Worm (Caenorhabditis elegans) whole organism, young adult: Measurements from ENCODE around the gene dnj-1.
A peak's percentile ranks its signal among the peaks of the same experiment; 100 is the strongest.

Source experiments
- B0035.1 ChIP-seq: sonication (generic microtip); optimal IDR thresholded peaks from 2 replicates; lab custom pipeline; 2016; ENCODE audit warnings: missing genetic modification characterization, mild to moderate bottlenecking, missing compliant biosample characterization, missing genotype, missing genetic modification reagents
- B0336.3 ChIP-seq: fragments of 200-800 bp; sonication (Bioruptor generic); IDR thresholded peaks from 2 replicates; pipeline ENCODE4 v1.3.6; 2022; ENCODE audit warnings: missing genetic modification characterization, missing compliant biosample characterization
- F37B4.10 ChIP-seq: fragments of 200-800 bp; sonication (Bioruptor generic); IDR thresholded peaks from 2 replicates; pipeline ENCODE4 v1.3.6; 2022; ENCODE audit warnings: missing genetic modification characterization, missing compliant biosample characterization
- K11D2.4 ChIP-seq: fragments of 200-800 bp; sonication (Bioruptor generic); IDR thresholded peaks from 2 replicates; pipeline ENCODE4 v1.3.6; 2022; ENCODE audit warnings: missing genetic modification reagents, missing genetic modification characterization, missing compliant biosample characterization
- ZK185.1 ChIP-seq: sonication (generic microtip); optimal IDR thresholded peaks from 2 replicates; lab custom pipeline; 2016; ENCODE audit warnings: mild to moderate bottlenecking, missing genetic modification characterization, missing compliant biosample characterization; ENCODE audit not compliant: poor library complexity, severe bottlenecking
- akir-1 ChIP-seq: fragments of 200-800 bp; sonication (Bioruptor generic); optimal IDR thresholded peaks from 2 replicates; lab custom pipeline; 2018; ENCODE audit warnings: mild to moderate bottlenecking, missing genetic modification characterization, moderate library complexity, missing compliant biosample characterization
- atf-7 ChIP-seq: sonication (generic microtip); optimal IDR thresholded peaks from 2 replicates; lab custom pipeline; 2017; ENCODE audit warnings: mild to moderate bottlenecking, missing genetic modification characterization, missing compliant biosample characterization
- attf-5 ChIP-seq: fragments of 200-800 bp; sonication (Bioruptor generic); optimal IDR thresholded peaks from 2 replicates; lab custom pipeline; 2018; ENCODE audit warnings: mild to moderate bottlenecking, missing genetic modification characterization, missing compliant biosample characterization
- cebp-1 ChIP-seq, 2 experiments: fragments of 200-800 bp in 1 of 2; sonication (Bioruptor generic) in 1 of 2; sonication (generic microtip) in 1 of 2; IDR thresholded peaks in 1 of 2; optimal IDR thresholded peaks in 1 of 2; 2 replicates each; pipeline versions ENCODE4 v1.3.6 to Lab custom; 2017 to 2022; ENCODE audit warnings: missing compliant biosample characterization in 2 of 2, missing genetic modification characterization in 2 of 2, mild to moderate bottlenecking in 1 of 2, missing genetic modification reagents in 1 of 2, moderate library complexity in 1 of 2
- ceh-100 ChIP-seq: fragments of 200-800 bp; sonication (Bioruptor generic); IDR thresholded peaks from 2 replicates; pipeline ENCODE4 v1.3.6; 2022; ENCODE audit warnings: missing genetic modification reagents, missing genetic modification characterization, missing compliant biosample characterization
- ceh-79 ChIP-seq: sonication (generic microtip); optimal IDR thresholded peaks from 2 replicates; lab custom pipeline; 2017; ENCODE audit warnings: mild to moderate bottlenecking, missing genetic modification characterization, missing compliant biosample characterization
- dox-1 ChIP-seq: fragments of 200-800 bp; sonication (Bioruptor generic); IDR thresholded peaks from 2 replicates; pipeline ENCODE4 v1.3.6; 2022; ENCODE audit warnings: missing genetic modification reagents, missing genetic modification characterization, missing compliant biosample characterization
- egl-44 ChIP-seq: fragments of 200-800 bp; sonication (Bioruptor generic); IDR thresholded peaks from 2 replicates; pipeline ENCODE4 v1.3.6; 2022; ENCODE audit warnings: missing genetic modification reagents, missing genetic modification characterization, missing compliant biosample characterization
- egrh-3 ChIP-seq: fragments of 200-800 bp; sonication (Bioruptor generic); IDR thresholded peaks from 2 replicates; pipeline ENCODE4 v1.3.6; 2022; ENCODE audit warnings: missing genetic modification reagents, missing genetic modification characterization, missing compliant biosample characterization
- ekl-4 ChIP-seq: fragments of 200-800 bp; sonication (Bioruptor generic); IDR thresholded peaks from 2 replicates; pipeline ENCODE4 v1.3.6; 2022; ENCODE audit warnings: missing genetic modification reagents, missing genetic modification characterization, missing compliant biosample characterization
- ets-4 ChIP-seq: fragments of 200-800 bp; sonication (Bioruptor generic); optimal IDR thresholded peaks from 2 replicates; lab custom pipeline; 2018; ENCODE audit warnings: mild to moderate bottlenecking, missing genetic modification characterization, missing compliant biosample characterization
- hlh-26 ChIP-seq: fragments of 200-800 bp; sonication (Bioruptor generic); conservative IDR thresholded peaks from 2 replicates; pipeline ENCODE4 v1.3.6; 2022; ENCODE audit warnings: missing genetic modification reagents, missing genetic modification characterization, missing compliant biosample characterization
- hmg-20 ChIP-seq: fragments of 200-800 bp; sonication (Bioruptor generic); IDR thresholded peaks from 2 replicates; pipeline ENCODE4 v1.3.6; 2022; ENCODE audit warnings: missing genetic modification reagents, missing genetic modification characterization, missing compliant biosample characterization
- hrde-1 ChIP-seq: sonication (generic microtip); optimal IDR thresholded peaks from 2 replicates; lab custom pipeline; 2016; ENCODE audit warnings: missing genetic modification characterization, mild to moderate bottlenecking, missing compliant biosample characterization, moderate library complexity, missing genotype, missing genetic modification reagents, borderline replicate concordance
- lsl-1 ChIP-seq: fragments of 200-800 bp; sonication (Bioruptor generic); optimal IDR thresholded peaks from 2 replicates; lab custom pipeline; 2018; ENCODE audit warnings: mild to moderate bottlenecking, missing genetic modification characterization, moderate library complexity, missing compliant biosample characterization
- madf-10 ChIP-seq: sonication (generic microtip); optimal IDR thresholded peaks from 2 replicates; lab custom pipeline; 2016; ENCODE audit warnings: mild to moderate bottlenecking, missing genetic modification characterization, missing compliant biosample characterization
- mel-28 ChIP-seq: sonication (generic microtip); optimal IDR thresholded peaks from 2 replicates; lab custom pipeline; 2016; ENCODE audit warnings: borderline replicate concordance, mild to moderate bottlenecking, missing genetic modification characterization, missing compliant biosample characterization
- nhr-80 ChIP-seq: sonication (generic microtip); optimal IDR thresholded peaks from 2 replicates; lab custom pipeline; 2016; ENCODE audit warnings: missing genetic modification characterization, missing compliant biosample characterization
- nhr-90 ChIP-seq: sonication (generic microtip); optimal IDR thresholded peaks from 2 replicates; lab custom pipeline; 2016; ENCODE audit warnings: missing genotype, mild to moderate bottlenecking, missing genetic modification characterization, missing compliant biosample characterization
- snpc-1.1 ChIP-seq: sonication (generic microtip); optimal IDR thresholded peaks from 2 replicates; lab custom pipeline; 2017; ENCODE audit warnings: missing genetic modification characterization, mild to moderate bottlenecking, missing compliant biosample characterization, antibody characterized with exemption, moderate library complexity, missing genotype, missing genetic modification reagents; ENCODE audit not compliant: insufficient read depth
- snpc-3.4 ChIP-seq: sonication (generic microtip); optimal IDR thresholded peaks from 2 replicates; lab custom pipeline; 2017; ENCODE audit warnings: missing genetic modification characterization, mild to moderate bottlenecking, missing compliant biosample characterization, antibody characterized with exemption, moderate library complexity, missing genotype, missing genetic modification reagents
- tbp1 ChIP-seq: fragments of 200-800 bp; sonication (Bioruptor generic); optimal IDR thresholded peaks from 2 replicates; lab custom pipeline; 2018; ENCODE audit warnings: mild to moderate bottlenecking, missing genetic modification characterization, missing compliant biosample characterization
- zim-3 ChIP-seq: sonication (generic microtip); optimal IDR thresholded peaks from 2 replicates; lab custom pipeline; 2017; ENCODE audit warnings: mild to moderate bottlenecking, missing genetic modification characterization, moderate library complexity, missing compliant biosample characterization
- ztf-25 ChIP-seq: fragments of 200-800 bp; sonication (Bioruptor generic); IDR thresholded peaks from 2 replicates; pipeline ENCODE4 v1.3.6; 2022; ENCODE audit warnings: missing genetic modification reagents, missing genetic modification characterization, missing compliant biosample characterization
- ztf-26 ChIP-seq: sonication (generic microtip); optimal IDR thresholded peaks from 2 replicates; lab custom pipeline; 2017; ENCODE audit warnings: missing genetic modification characterization, missing compliant biosample characterization
- ztf-3 ChIP-seq: fragments of 200-800 bp; sonication (Bioruptor generic); optimal IDR thresholded peaks from 2 replicates; lab custom pipeline; 2018; ENCODE audit warnings: mild to moderate bottlenecking, missing genetic modification characterization, missing compliant biosample characterization

Gene dnj-1

DNA sequence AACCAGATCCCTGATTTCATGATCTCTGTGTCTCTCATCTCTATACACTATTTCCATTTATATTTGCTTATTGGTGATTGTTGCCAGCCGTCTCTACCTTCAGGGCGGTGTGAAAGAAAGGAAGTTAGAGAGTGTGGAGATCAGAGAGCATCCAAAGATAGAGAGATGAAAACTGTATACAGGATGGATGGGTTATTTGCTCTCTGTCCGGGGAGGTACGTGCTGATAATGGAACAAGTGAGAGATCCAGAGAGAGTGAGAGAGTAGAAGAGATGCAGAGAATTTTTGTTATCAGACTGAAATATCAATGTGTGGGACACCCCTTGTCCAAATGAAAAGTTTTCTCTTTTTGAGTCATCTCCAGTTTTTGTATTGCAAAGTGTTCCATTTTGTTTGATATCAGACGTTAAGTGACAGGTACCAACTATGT is 14.7 kb upstream of the dnj-1 start (continued):
- TF ChIP-seq nhr-80 (tag; lab: Kevin White, UChicago): peak; percentile 98
- peak; percentile 50 for TF ChIP-seq nhr-90

ce11 chrIV:11285239-11285638 is 13.6 kb upstream of the dnj-1 start:
- TF ChIP-seq cebp-1 (GFP tag; IDR thresholded peaks at IDR 0.05; lab: Robert Waterston, UW) (peak; percentile 51; the same call in 1 of the 2 replicates), cebp-1 (tag; optimal IDR thresholded peaks at IDR 0.05; lab: Kevin White, UChicago) (peak; percentile 69), attf-5 (GFP tag; lab: Kevin White, UChicago) (no peak), hrde-1 (tag; lab: Kevin White, UChicago) (no peak), hlh-26 (GFP tag; lab: Robert Waterston, UW) (no peak)

DNA sequence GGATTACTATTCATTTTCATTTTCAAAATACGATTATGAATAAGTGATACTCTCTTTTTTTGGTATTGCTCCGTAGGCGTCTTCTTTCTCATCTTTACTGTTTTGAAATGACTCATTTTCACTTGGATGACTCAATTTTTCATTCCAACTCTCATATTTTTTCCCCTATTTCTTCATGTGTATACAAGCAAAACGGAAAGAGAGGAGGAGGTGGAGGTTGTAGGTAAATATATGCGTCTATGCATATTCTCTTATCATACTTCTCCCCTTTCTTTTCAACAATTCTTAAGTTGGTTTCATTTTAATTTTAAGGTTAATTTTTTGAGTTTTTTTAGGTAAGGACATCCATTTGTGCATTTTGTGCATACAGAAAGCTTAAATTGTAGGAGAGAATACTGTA is 12.7 kb upstream of the dnj-1 start:
- TF ChIP-seq ztf-25: no peak
- TF ChIP-seq hmg-20 (GFP tag; lab: Robert Waterston, UW): no peak
- no peak for TF ChIP-seq ztf-3 (GFP tag; lab: Kevin White, UChicago)
- TF ChIP-seq K11D2.4: no peak
- no peak for TF ChIP-seq B0336.3 (GFP tag; lab: Robert Waterston, UW)
- no peak for TF ChIP-seq madf-10 (tag; lab: Kevin White, UChicago)
- TF ChIP-seq ztf-26 (tag; lab: Kevin White, UChicago): no peak
- TF ChIP-seq atf-7 (tag; lab: Kevin White, UChicago): no peak
- TF ChIP-seq ets-4 (GFP tag; lab: Kevin White, UChicago): no peak
- no peak for TF ChIP-seq lsl-1 (GFP tag; lab: Kevin White, UChicago)
- TF ChIP-seq egl-44 (GFP tag; lab: Robert Waterston, UW): no peak
- TF ChIP-seq ceh-100: no peak
- TF ChIP-seq ZK185.1 (tag; lab: Kevin White, UChicago): no peak

DNA sequence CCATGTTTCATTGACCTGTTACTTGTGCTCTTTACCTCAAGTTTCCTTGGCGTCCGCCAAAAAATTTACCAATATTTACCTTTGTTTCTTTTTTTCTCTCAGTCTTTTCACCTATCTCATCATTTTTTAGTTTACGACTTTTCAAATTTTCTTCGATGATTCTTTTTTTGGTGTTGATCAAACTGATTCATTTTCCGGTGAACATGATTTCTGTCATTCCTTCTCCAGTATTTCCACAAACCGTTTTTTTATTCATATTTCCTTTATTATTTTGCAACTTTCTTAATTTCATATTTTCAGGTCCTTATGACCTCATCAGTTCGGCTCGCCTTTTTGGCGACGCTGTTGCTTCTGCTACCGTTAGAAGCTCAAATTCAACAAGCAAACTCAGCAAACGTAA is 11.3 kb upstream of the dnj-1 start, which contains the start of gene F54D1.6:
TSS of gene F54D1.6 (plus strand) at position 301 of the 400 bp plus-strand sequence.
- TF ChIP-seq snpc-1.1 (no peak), F37B4.10 (no peak), ekl-4 (GFP tag; lab: Robert Waterston, UW) (no peak), lsl-1 (GFP tag; lab: Kevin White, UChicago) (no peak), snpc-3.4 (tag; lab: Kevin White, UChicago) (no peak), egrh-3 (GFP tag; lab: Robert Waterston, UW) (no peak), mel-28 (tag; lab: Kevin White, UChicago) (no peak), akir-1 (no peak), ceh-79 (no peak)

ce11 chrIV:11288965-11289364 is 9.9 kb upstream of the dnj-1 start:
- TF ChIP-seq cebp-1 (GFP tag; IDR thresholded peaks at IDR 0.05; lab: Robert Waterston, UW): no peak
- peak; percentile 32 for TF ChIP-seq cebp-1 (tag; optimal IDR thresholded peaks at IDR 0.05; lab: Kevin White, UChicago)
- peak; percentile 21 for TF ChIP-seq tbp1 (GFP tag; lab: Kevin White, UChicago)
- TF ChIP-seq zim-3 (tag; lab: Kevin White, UChicago): no peak
- TF ChIP-seq dox-1: peak; percentile 62
- peak; percentile 46 for TF ChIP-seq ets-4 (GFP tag; lab: Kevin White, UChicago)
- no peak for TF ChIP-seq B0035.1
- TF ChIP-seq nhr-80 (tag; lab: Kevin White, UChicago): peak; percentile 91
